Worm (Caenorhabditis elegans): Measurements from ENCODE around the gene F22B7.9.

F22B7.9 gene

DNA sequence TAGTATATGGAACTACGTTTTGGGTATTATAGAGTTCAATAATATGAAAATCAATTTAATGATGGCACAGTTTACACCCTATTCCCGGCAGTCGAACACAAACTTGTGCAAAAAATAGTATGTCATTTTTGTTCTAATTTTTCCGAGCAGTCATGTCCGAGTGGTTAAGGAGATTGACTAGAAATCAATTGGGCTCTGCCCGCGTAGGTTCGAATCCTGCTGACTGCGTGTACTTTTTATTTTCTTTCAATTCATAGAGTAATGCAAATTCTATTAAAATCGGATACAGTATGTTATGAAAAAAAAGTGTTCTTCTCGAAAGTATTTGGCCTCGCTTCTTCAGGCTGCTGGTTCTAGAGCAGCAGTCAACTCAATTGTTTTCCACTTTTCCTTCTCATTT is 7.7 kb downstream of the F22B7.9 start:
- TF ChIP-seq cnd-1 (tag; optimal IDR thresholded peaks at IDR 0.05) (no peak), elt-3 (tag; optimal IDR thresholded peaks at IDR 0.05) (no peak), ztf-11 (tag; optimal IDR thresholded peaks at IDR 0.05) (no peak)

DNA sequence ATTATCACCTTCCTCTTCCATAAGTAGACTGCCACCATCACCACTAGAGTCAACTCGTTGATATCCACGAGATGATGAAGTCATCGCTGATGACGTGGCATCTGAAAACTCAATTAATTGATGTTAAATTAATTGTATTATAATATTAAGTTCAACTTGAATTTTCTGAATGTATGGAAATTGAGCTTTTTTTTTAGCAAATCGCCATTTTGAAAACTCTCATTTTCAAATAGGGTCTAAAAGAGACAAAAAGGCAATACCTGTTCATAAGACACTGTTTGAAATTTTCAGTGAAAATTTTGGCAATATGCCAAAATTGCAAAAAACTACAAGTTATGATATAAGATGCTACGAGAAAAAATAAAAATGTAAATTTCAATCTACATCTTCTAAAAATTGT is 10.1 kb downstream of the F22B7.9 start, which contains the start of gene twk-7:
Gene twk-7 (minus strand): TSS at position 101 of the 400 bp plus-strand sequence.
- TF ChIP-seq cnd-1 (tag; optimal IDR thresholded peaks at IDR 0.05) (no peak), elt-3 (tag; optimal IDR thresholded peaks at IDR 0.05) (no peak), elt-1 (tag; optimal IDR thresholded peaks at IDR 0.05; ENCODE audit: borderline replicate concordance, insufficient read depth) (no peak)

- no peak for TF ChIP-seq mab-5 (tag; optimal IDR thresholded peaks at IDR 0.05)
- TF ChIP-seq sptf-1 (tag; optimal IDR thresholded peaks at IDR 0.05): no peak
- TF ChIP-seq blmp-1 (tag; optimal IDR thresholded peaks at IDR 0.05): no peak
- TF ChIP-seq nhr-76 (tag; optimal IDR thresholded peaks at IDR 0.05): no peak
- TF ChIP-seq mep-1 (tag; optimal IDR thresholded peaks at IDR 0.05): no peak
- no peak for TF ChIP-seq elt-1 (tag; optimal IDR thresholded peaks at IDR 0.05; ENCODE audit: borderline replicate concordance, insufficient read depth)
- TF ChIP-seq mls-2 (tag; optimal IDR thresholded peaks at IDR 0.05): no peak
- TF ChIP-seq elt-3 (tag; optimal IDR thresholded peaks at IDR 0.05): no peak
- no peak for TF ChIP-seq ceh-83 (GFP tag; optimal IDR thresholded peaks at IDR 0.05)
- no peak for TF ChIP-seq unc-62 (GFP tag; optimal IDR thresholded peaks at IDR 0.05)
- no peak for TF ChIP-seq ceh-39 (tag; optimal IDR thresholded peaks at IDR 0.05)
- no peak for TF ChIP-seq pha-4 (tag; optimal IDR thresholded peaks at IDR 0.05)
These were observed 14.4 kb downstream of the F22B7.9 start, which contains the start of gene fip-1 for ce11 chrIII:8639188-8639795. TSS of gene fip-1 (plus strand) at chrIII:8639745.

- TF ChIP-seq lin-13 (tag; optimal IDR thresholded peaks at IDR 0.05): no peak
- peak; percentile 63 for TF ChIP-seq hlh-1 (tag; optimal IDR thresholded peaks at IDR 0.05)
These were observed 16.9 kb downstream of the F22B7.9 start for ce11 chrIII:8636803-8637202.

DNA sequence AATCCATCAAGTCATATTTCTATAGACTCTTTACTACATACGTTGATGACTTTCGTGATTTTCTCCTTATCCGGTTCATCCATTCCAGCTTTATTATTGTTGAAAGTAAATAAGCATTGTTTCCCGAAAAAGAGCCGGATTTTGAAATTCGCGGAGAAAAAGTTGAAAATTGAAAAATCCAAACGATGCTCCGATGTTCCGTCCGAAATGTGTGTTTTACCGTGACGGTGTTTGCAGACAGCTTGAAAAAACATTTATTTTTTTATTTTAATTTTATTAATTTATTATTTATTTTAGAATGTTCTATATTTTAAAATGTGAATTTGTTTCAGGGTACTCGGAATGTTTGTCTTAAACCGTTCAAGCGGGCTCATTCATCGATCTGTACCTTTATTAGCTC is 22.9 kb downstream of the F22B7.9 start, which contains the start of gene dnj-10:
Gene dnj-10 (plus strand): TSS at position 333 of the 400 bp plus-strand sequence.
- peak; percentile 3 for TF ChIP-seq nhr-237 (tag; optimal IDR thresholded peaks at IDR 0.05)
- peak; percentile 3 for TF ChIP-seq nhr-2 (tag; optimal IDR thresholded peaks at IDR 0.05)
- peak; percentile 65 for TF ChIP-seq lsy-2 (tag; optimal IDR thresholded peaks at IDR 0.05)
- TF ChIP-seq mls-2 (tag; optimal IDR thresholded peaks at IDR 0.05): no peak
- no peak for TF ChIP-seq nhr-12 (tag; optimal IDR thresholded peaks at IDR 0.05)
- TF ChIP-seq pha-4 (tag; optimal IDR thresholded peaks at IDR 0.05): no peak
- TF ChIP-seq ces-1 (GFP tag; optimal IDR thresholded peaks at IDR 0.05): peak; percentile 82
- TF ChIP-seq mep-1 (tag; optimal IDR thresholded peaks at IDR 0.05): peak; percentile 57
- TF ChIP-seq unc-62 (GFP tag; optimal IDR thresholded peaks at IDR 0.05): no peak
- no peak for TF ChIP-seq lin-13 (tag; optimal IDR thresholded peaks at IDR 0.05)
- TF ChIP-seq snpc-4 (tag; optimal IDR thresholded peaks at IDR 0.05): no peak
- no peak for TF ChIP-seq zip-8 (tag; optimal IDR thresholded peaks at IDR 0.05)
- TF ChIP-seq ztf-11 (tag; optimal IDR thresholded peaks at IDR 0.05): no peak
- TF ChIP-seq unc-39 (tag; optimal IDR thresholded peaks at IDR 0.05): no peak

DNA sequence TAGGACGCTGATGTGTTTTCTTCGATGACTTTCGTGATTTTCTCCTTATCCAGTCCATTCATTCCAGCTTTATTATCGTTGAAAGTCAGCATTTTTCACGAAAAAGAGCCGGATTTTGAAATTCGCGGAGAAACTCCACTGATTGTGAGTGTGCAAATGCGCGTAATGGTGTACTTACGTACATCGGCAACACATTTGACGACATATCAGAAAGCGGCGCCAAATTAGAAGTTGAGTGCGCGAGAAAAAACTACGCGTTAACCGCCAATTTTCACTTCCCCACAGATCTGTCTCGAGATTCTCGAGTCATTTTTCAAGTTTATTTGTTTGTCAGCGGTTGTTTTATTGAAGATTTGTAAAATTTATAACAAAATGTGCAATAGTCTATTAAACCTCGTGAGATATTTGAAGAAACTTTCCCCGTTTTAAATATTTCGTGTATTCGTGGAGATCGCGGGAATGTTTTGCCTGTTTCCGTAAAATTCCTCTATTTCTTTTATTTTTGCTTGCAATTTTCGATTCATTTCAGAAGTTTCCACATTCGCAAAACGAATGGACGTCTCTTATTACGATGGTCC is 25.2 kb downstream of the F22B7.9 start, which contains the start of the genes polk-1 and gpr-1:
Gene polk-1 (minus strand): TSS at position 186 of the 578 bp plus-strand sequence.
Gene gpr-1 (plus strand): TSS at position 528 of the 578 bp plus-strand sequence.
- TF ChIP-seq ces-1 (GFP tag; optimal IDR thresholded peaks at IDR 0.05): peak; percentile 16
- TF ChIP-seq mep-1 (tag; optimal IDR thresholded peaks at IDR 0.05): peak; percentile 23
- no peak for TF ChIP-seq sptf-1 (tag; optimal IDR thresholded peaks at IDR 0.05)
- peak; percentile 34 for TF ChIP-seq lsy-2 (tag; optimal IDR thresholded peaks at IDR 0.05)
- TF ChIP-seq elt-3 (tag; optimal IDR thresholded peaks at IDR 0.05): no peak
- TF ChIP-seq cnd-1 (tag; optimal IDR thresholded peaks at IDR 0.05): no peak

DNA sequence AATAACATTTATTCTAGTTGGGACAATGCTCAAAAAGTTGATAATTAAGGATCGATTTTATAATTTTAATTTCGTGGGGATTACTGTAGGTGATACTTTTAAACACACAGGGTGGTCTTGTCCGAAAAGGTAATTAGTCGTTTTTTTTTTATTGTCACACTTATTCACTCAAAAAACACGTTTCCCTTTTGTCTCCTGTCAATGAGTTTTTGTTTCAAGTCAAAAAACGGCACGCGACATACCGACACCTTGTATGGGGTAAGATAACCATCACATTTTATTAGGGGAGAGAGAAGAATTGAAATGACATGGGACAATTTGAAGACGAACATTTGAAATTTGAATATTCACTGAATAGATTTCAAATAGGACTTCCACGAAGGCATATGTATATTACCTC is 28.6 kb downstream of the F22B7.9 start:
- TF ChIP-seq sem-2 (GFP tag; optimal IDR thresholded peaks at IDR 0.05) (no peak), nhr-12 (tag; optimal IDR thresholded peaks at IDR 0.05) (no peak), unc-120 (tag; optimal IDR thresholded peaks at IDR 0.05; ENCODE audit: poor library complexity, severe bottlenecking) (no peak), mab-5 (tag; optimal IDR thresholded peaks at IDR 0.05) (no peak), nhr-76 (tag; optimal IDR thresholded peaks at IDR 0.05) (no peak), zip-8 (tag; optimal IDR thresholded peaks at IDR 0.05) (no peak), nhr-2 (tag; optimal IDR thresholded peaks at IDR 0.05) (no peak), lin-32 (GFP tag; optimal IDR thresholded peaks at IDR 0.05) (no peak), ceh-39 (tag; optimal IDR thresholded peaks at IDR 0.05) (no peak)

Measured in whole organism, mixed stage, embryonic.